Fruit fly (Drosophila melanogaster): ENCODE data around the gene fmt.

DNA sequence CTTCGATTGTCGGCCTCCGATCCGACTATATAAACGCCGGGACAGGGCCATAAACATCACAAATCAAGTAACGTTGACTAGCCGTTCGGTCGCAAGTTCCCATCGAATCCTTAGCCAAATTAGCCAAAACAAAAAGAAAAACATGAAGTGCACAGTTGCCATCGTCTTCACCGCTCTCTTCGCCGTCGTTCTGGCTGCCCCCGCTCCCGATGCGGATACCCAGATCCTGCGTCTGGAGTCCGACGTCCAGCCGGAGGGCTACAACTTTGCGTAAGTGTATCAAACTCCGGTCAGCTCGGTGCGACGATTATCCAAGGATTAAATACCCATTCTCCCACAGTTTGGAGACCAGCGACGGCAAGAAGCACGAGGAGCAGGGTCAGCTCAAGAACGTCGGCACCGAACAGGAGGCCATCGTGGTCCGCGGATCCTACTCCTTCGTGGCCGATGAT lies 28.9 kb downstream of the fmt start, which contains the start of gene Lcp65Ac:
- TF ChIP-seq Eip78C (GFP tag) (no peak), OdsH (GFP tag; optimal IDR thresholded peaks at IDR 0.05) (no peak), Met (GFP tag; optimal IDR thresholded peaks at IDR 0.05) (no peak), Hr39 (GFP tag; optimal IDR thresholded peaks at IDR 0.05) (no peak), CG8632 (GFP tag; optimal IDR thresholded peaks at IDR 0.05) (no peak), topi (GFP tag; optimal IDR thresholded peaks at IDR 0.05) (no peak), Sox15 (GFP tag; optimal IDR thresholded peaks at IDR 0.05) (no peak), salr (GFP tag; optimal IDR thresholded peaks at IDR 0.05) (no peak), Gug (GFP tag; IDR thresholded peaks at IDR 0.05) (no peak), vri (GFP tag; optimal IDR thresholded peaks at IDR 0.05) (no peak), lz (GFP tag; optimal IDR thresholded peaks at IDR 0.05) (no peak), CG6276 (GFP tag; optimal IDR thresholded peaks at IDR 0.05) (no peak)

Measured in whole organism, prepupa.